Worm (Caenorhabditis elegans) whole organism, late embryonic: ENCODE data around the gene C27B7.6.

Experiments
- C08G9.2 ChIP-seq: sonication (generic microtip); optimal IDR thresholded peaks from 2 replicates; lab custom pipeline; 2016; ENCODE audit warnings: mild to moderate bottlenecking, missing genetic modification characterization, moderate library complexity, missing compliant biosample characterization
- F13H6.1 ChIP-seq: sonication (generic microtip); optimal IDR thresholded peaks from 2 replicates; lab custom pipeline; 2016; ENCODE audit warnings: missing genetic modification characterization, missing compliant biosample characterization
- K02D7.2 ChIP-seq: sonication (generic microtip); optimal IDR thresholded peaks from 2 replicates; lab custom pipeline; 2017; ENCODE audit warnings: mild to moderate bottlenecking, missing genetic modification characterization, missing compliant biosample characterization
- T23F11.4 ChIP-seq: fragments of 200-800 bp; sonication (Bioruptor generic); optimal IDR thresholded peaks from 2 replicates; lab custom pipeline; 2018; ENCODE audit warnings: mild to moderate bottlenecking, missing genetic modification characterization, missing compliant biosample characterization
- ahr-1 ChIP-seq: sonication (generic microtip); optimal IDR thresholded peaks from 2 replicates; lab custom pipeline; 2016; ENCODE audit warnings: missing genetic modification characterization, missing compliant biosample characterization
- ama-1 ChIP-seq: fragments of 150-350 bp; optimal IDR thresholded peaks from 2 replicates; lab custom pipeline; 2014
- ceh-18 ChIP-seq: sonication (generic microtip); optimal IDR thresholded peaks from 2 replicates; lab custom pipeline; 2016; ENCODE audit warnings: missing genetic modification characterization, missing compliant biosample characterization
- ceh-19 ChIP-seq: fragments of 200-800 bp; sonication (Bioruptor generic); optimal IDR thresholded peaks from 2 replicates; lab custom pipeline; 2018; ENCODE audit warnings: mild to moderate bottlenecking, missing genetic modification characterization, missing compliant biosample characterization
- dmd-4 ChIP-seq: sonication (generic microtip); optimal IDR thresholded peaks from 2 replicates; lab custom pipeline; 2016; ENCODE audit warnings: borderline replicate concordance, missing genetic modification characterization, missing compliant biosample characterization
- elt-4 ChIP-seq: sonication (generic microtip); optimal IDR thresholded peaks from 2 replicates; lab custom pipeline; 2016; ENCODE audit warnings: missing genetic modification characterization, missing compliant biosample characterization
- eyg-1 ChIP-seq: sonication (generic microtip); optimal IDR thresholded peaks from 2 replicates; lab custom pipeline; 2016; ENCODE audit warnings: missing genotype, missing genetic modification characterization, missing compliant biosample characterization
- hlh-13 ChIP-seq: fragments of 200-800 bp; sonication (Bioruptor generic); optimal IDR thresholded peaks from 2 replicates; lab custom pipeline; 2018; ENCODE audit warnings: mild to moderate bottlenecking, missing genetic modification characterization, missing compliant biosample characterization
- hlh-15 ChIP-seq: sonication (generic microtip); optimal IDR thresholded peaks from 2 replicates; lab custom pipeline; 2016; ENCODE audit warnings: missing genetic modification characterization, missing compliant biosample characterization
- hlh-30 ChIP-seq: sonication (generic microtip); optimal IDR thresholded peaks from 2 replicates; lab custom pipeline; 2017; ENCODE audit warnings: antibody characterized with exemption, missing genetic modification characterization, missing compliant biosample characterization; ENCODE audit not compliant: insufficient read depth
- lim-6 ChIP-seq: sonication (generic microtip); optimal IDR thresholded peaks from 2 replicates; lab custom pipeline; 2016; ENCODE audit warnings: missing genetic modification characterization, missing compliant biosample characterization
- madf-2 ChIP-seq: sonication (generic microtip); optimal IDR thresholded peaks from 2 replicates; lab custom pipeline; 2017; ENCODE audit warnings: missing genetic modification characterization, missing compliant biosample characterization
- odd-2 ChIP-seq: sonication (generic microtip); optimal IDR thresholded peaks from 2 replicates; lab custom pipeline; 2017; ENCODE audit warnings: antibody characterized with exemption, mild to moderate bottlenecking, missing genetic modification characterization, missing compliant biosample characterization
- pha-2 ChIP-seq: sonication (generic microtip); optimal IDR thresholded peaks from 2 replicates; lab custom pipeline; 2017; ENCODE audit warnings: mild to moderate bottlenecking, missing genetic modification characterization, missing compliant biosample characterization
- pha-4 ChIP-seq: fragments of 150-350 bp; optimal IDR thresholded peaks from 2 replicates; lab custom pipeline; 2018; ENCODE audit warnings: missing biosample characterization, missing genetic modification reagents, missing genetic modification characterization
- pros-1 ChIP-seq: fragments of 150-350 bp; optimal IDR thresholded peaks from 2 replicates; lab custom pipeline; 2014; ENCODE audit warnings: missing biosample characterization, missing genetic modification reagents, missing genetic modification characterization
- ref-2 ChIP-seq: sonication (generic microtip); optimal IDR thresholded peaks from 2 replicates; lab custom pipeline; 2016; ENCODE audit warnings: missing genetic modification characterization, missing compliant biosample characterization
- rnt-1 ChIP-seq: sonication (generic microtip); optimal IDR thresholded peaks from 2 replicates; lab custom pipeline; 2016; ENCODE audit warnings: missing genetic modification characterization, missing compliant biosample characterization
- sox-2 ChIP-seq: fragments of 200-800 bp; sonication (Bioruptor generic); IDR thresholded peaks from 2 replicates; pipeline ENCODE4 v1.3.6; 2022; ENCODE audit warnings: missing genetic modification reagents, missing genetic modification characterization, missing compliant biosample characterization
- syd-9 ChIP-seq: sonication (generic microtip); optimal IDR thresholded peaks from 2 replicates; lab custom pipeline; 2016; ENCODE audit warnings: mild to moderate bottlenecking, missing genetic modification characterization, moderate library complexity, missing compliant biosample characterization
- unc-3 ChIP-seq, 2 experiments: fragments of 200-800 bp in 1 of 2; sonication (Bioruptor generic) in 1 of 2; sonication (generic microtip) in 1 of 2; conservative IDR thresholded peaks in 1 of 2; optimal IDR thresholded peaks in 1 of 2; 2 replicates each; pipeline versions ENCODE4 v1.3.6 to Lab custom; 2016 to 2022; ENCODE audit warnings: missing compliant biosample characterization in 2 of 2, missing genetic modification characterization in 2 of 2, missing genetic modification reagents in 1 of 2
- unc-42 ChIP-seq: sonication (generic microtip); optimal IDR thresholded peaks from 2 replicates; lab custom pipeline; 2016; ENCODE audit warnings: missing genotype, missing genetic modification characterization, missing compliant biosample characterization
- unc-55 ChIP-seq: sonication (generic microtip); optimal IDR thresholded peaks from 2 replicates; lab custom pipeline; 2017; ENCODE audit warnings: missing biosample characterization, missing genetic modification reagents, missing genetic modification characterization
- ztf-16 ChIP-seq: sonication (generic microtip); optimal IDR thresholded peaks from 2 replicates; lab custom pipeline; 2017; ENCODE audit warnings: missing genetic modification characterization, missing compliant biosample characterization

Gene C27B7.6

DNA sequence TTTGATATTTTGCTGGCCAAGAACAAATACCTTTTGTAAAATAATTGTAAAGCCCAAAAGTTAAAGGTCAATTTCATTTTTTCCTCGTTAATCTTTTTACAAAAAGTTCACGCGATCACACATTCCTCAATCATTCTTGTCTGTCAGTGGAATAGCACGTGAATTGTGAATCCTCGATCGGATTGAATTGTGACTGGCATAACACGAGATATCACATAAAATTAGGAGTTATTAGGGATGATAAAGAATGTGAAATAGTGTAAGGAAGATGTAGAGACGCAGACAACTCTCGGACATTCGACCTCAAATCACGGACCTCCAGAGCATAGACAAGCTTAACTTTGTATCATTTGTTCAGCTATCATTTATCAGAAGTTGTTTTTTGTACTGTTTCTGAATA, at the start of gene C27B7.6:
C27B7.6 (minus strand) TSS at position 182 of the 400 bp plus-strand sequence.
- TF ChIP-seq pha-2 (tag; lab: Kevin White, UChicago) = no peak
- peak; percentile 69 for TF ChIP-seq unc-55 (GFP tag; lab: Kevin White, UChicago)
- TF ChIP-seq, all 69 proteins: peak for 1

DNA sequence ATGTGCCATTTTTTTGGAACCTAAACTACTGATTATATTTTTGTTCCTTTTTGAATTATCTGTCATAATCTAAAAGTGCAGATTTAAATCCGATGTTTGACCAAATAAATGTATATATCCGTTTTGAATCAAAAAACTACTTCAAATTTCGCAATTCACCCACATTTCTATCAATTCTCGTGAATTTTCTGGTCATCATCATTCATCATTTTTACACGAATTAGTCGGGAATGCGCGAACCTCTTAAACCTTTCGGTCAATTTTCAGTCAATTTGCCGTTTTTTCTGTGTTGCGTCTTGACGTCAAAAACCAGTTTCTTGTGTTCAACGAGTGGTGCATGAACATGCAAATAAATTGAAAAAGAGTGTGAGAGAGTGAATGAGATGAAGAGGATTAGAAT, 48.0 kb upstream of the C27B7.6 start:
- TF ChIP-seq lim-6 (tag; lab: Kevin White, UChicago) (no peak), pros-1 (tag; lab: Kevin White, UChicago) (no peak), dmd-4 (tag; lab: Kevin White, UChicago) (no peak), ceh-18 (tag; lab: Kevin White, UChicago) (no peak), ztf-16 (no peak)

DNA sequence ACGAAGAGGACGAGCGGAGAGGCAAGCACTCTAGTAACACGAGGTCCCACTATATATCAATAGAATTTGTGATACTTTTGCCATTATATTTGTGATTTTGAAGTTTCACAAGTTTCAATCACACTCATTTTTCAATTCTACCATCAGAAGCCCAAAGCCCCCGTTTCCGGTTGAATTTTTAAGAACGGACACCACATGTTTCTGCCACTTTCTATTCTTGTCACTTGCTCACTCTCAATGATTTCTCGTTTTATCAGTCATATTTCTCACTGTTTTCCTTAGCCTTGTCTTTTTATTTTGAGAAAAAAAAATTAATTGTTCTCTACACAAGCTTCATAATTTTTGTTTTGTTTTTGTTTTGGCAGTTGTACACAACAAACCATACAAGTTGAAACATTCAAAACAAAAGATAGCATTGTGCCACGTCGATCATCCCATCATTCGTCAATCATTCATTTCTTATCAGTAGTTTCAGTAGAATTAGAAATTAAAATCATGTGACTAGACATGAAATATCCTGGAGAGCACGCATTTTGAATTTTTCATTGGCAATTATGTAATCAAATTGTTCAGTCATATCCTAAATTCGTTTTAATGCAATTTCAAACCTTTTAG, 45.9 kb upstream of the C27B7.6 start:
- TF ChIP-seq sox-2 (GFP tag; lab: Robert Waterston, UW) = no peak
- TF ChIP-seq ama-1 (lab: Kevin White, UChicago) = no peak
- no peak for TF ChIP-seq unc-3 (GFP tag; conservative IDR thresholded peaks at IDR 0.05; lab: Robert Waterston, UW)
- no peak for TF ChIP-seq unc-3 (tag; optimal IDR thresholded peaks at IDR 0.05; lab: Kevin White, UChicago)
- no peak for TF ChIP-seq ref-2 (tag; lab: Kevin White, UChicago)
- TF ChIP-seq C08G9.2 (tag; lab: Kevin White, UChicago) = no peak
- no peak for TF ChIP-seq pha-4 (tag; lab: Kevin White, UChicago)
- no peak for TF ChIP-seq eyg-1
- TF ChIP-seq hlh-13 (GFP tag; lab: Kevin White, UChicago) = no peak
- no peak for TF ChIP-seq hlh-15
- no peak for TF ChIP-seq ceh-19
- no peak for TF ChIP-seq elt-4
- TF ChIP-seq ztf-16 = no peak
- no peak for TF ChIP-seq K02D7.2 (tag; lab: Kevin White, UChicago)

DNA sequence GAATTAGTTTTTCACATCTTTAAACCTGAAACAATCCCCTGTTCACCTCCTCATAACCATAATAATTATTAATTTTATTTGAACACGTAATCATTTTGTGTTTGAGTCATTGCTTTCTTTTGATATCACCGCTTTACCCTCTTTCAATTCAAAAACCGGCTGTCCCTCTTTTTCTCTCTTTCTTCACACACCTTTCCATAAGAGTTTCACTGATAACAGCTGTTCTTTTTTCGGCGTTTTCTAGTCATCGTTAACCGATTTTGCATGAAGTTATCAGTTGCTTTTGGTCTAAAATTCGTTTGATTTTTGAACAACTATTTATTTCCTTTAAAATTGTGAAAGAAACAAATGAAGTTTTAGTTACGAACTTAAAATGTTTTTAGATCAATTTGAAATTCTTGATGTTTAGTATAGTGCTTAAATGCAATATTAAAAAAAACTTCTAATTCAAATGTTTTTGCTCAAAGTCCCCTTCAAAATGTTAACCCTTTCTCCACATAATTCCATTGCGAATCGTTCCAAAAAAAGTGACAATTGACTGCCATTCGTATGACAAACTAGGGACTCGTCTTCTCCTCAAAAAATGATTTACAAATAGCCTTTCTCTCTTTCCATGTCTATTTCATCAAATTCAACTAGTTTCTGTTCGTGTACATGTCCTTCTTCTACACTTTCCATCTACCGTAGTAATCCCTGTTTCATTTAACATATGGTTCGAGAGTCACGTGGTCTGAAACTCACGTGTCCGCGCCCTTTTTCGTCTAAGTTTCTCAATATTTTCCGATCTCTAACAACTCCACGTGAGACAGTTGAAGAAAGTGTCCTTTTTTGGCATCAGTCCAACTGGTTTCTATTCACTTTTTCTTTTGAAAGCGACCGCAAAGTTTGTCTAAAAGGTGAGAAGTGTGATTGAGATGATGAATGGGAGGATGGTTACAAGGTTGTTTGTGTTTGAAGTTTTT, 43.2 kb upstream of the C27B7.6 start:
- peak; percentile 65 for TF ChIP-seq hlh-30 (tag; lab: Kevin White, UChicago)
- no peak for TF ChIP-seq syd-9 (tag; lab: Kevin White, UChicago)

DNA sequence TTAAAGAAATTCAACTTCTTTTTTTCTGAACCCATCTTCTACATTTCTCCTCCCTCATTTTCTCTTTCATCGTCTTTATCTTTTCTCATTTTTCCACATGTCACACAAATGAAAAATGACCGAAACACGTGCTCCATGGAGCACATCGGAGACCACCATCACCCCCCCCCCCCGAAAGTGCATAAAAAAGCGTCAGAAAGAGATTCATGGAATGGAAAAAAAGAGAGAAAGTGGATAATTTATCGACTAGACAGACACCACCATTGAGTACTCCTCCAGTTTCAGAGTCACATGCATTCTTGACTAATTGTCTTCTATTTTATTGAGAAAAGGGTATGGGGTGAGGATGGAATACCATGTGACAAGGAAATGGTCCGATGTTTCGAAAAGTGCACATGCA, 41.0 kb upstream of the C27B7.6 start:
- TF ChIP-seq elt-4 (no peak), hlh-30 (tag; lab: Kevin White, UChicago) (peak; percentile 74), madf-2 (tag; lab: Kevin White, UChicago) (no peak), F13H6.1 (tag; lab: Kevin White, UChicago) (no peak), T23F11.4 (GFP tag; lab: Kevin White, UChicago) (no peak), odd-2 (tag; lab: Kevin White, UChicago) (no peak), ceh-18 (tag; lab: Kevin White, UChicago) (peak; percentile 56), rnt-1 (tag; lab: Kevin White, UChicago) (peak; percentile 2), unc-55 (GFP tag; lab: Kevin White, UChicago) (peak; percentile 88), sox-2 (GFP tag; lab: Robert Waterston, UW) (no peak)

DNA sequence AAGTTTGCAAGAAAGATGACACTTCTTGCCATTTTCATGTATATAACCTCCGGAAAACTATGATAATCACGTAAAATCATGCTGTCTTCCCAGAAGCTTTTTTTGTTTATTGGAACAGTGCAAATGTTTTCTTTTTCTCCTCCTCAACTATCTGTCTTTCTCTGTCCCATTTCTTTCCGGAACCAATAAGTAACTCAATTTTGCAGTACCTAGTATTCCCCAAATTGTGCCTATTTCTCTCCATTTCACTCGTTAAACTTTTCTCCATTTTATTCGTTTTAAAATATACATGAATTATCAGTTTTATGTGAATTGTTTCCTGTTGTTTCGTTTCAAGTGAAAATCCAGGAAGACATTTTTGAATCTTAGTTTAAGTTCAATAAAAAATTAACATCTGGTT, 37.3 kb upstream of the C27B7.6 start:
- TF ChIP-seq unc-42 (tag; lab: Kevin White, UChicago) (peak; percentile 48), ahr-1 (tag; lab: Kevin White, UChicago) (no peak)
- TF ChIP-seq, all 69 proteins: peak for 1
